Fruit fly (Drosophila melanogaster) whole organism, embryonic: Measurements from ENCODE around the gene CG5273.

Source experiments
- CG11093 ChIP-seq: fragments of 200-800 bp; sonication (Bioruptor generic); IDR thresholded peaks from 3 replicates; pipeline ENCODE4 v1.3.6; 2022; ENCODE audit warnings: missing biosample characterization, missing genetic modification characterization
- CG12299 ChIP-seq: fragments of 200-800 bp; sonication (Bioruptor generic); optimal IDR thresholded peaks from 2 replicates; lab custom pipeline; 2018; ENCODE audit warnings: missing biosample characterization, mild to moderate bottlenecking, missing genetic modification characterization
- CG13287 ChIP-seq: fragments of 200-800 bp; sonication (Bioruptor generic); IDR thresholded peaks from 2 replicates; pipeline ENCODE4 v1.3.6; 2022; ENCODE audit warnings: missing biosample characterization, missing genetic modification characterization; ENCODE audit not compliant: partially characterized antibody
- CG1792 ChIP-seq: fragments of 200-800 bp; sonication (Bioruptor generic); optimal IDR thresholded peaks from 2 replicates; lab custom pipeline; 2016; ENCODE audit warnings: missing biosample characterization, missing genetic modification characterization
- CG2120 ChIP-seq: fragments of 200-800 bp; sonication (Bioruptor generic); optimal IDR thresholded peaks from 3 replicates; lab custom pipeline; 2016; ENCODE audit warnings: missing biosample characterization, missing genetic modification characterization
- Dip2 ChIP-seq: fragments of 200-800 bp; sonication (Bioruptor generic); IDR thresholded peaks from 2 replicates; pipeline ENCODE4 v1.3.6; 2022; ENCODE audit warnings: missing biosample characterization, missing genetic modification characterization
- Dll ChIP-seq: fragments of 200-800 bp; sonication (Bioruptor generic); IDR thresholded peaks from 4 replicates; pipeline ENCODE4 v1.3.6; 2022; ENCODE audit warnings: missing biosample characterization, missing genetic modification characterization; ENCODE audit not compliant: partially characterized antibody
- chn ChIP-seq: fragments of 200-800 bp; sonication (Bioruptor generic); optimal IDR thresholded peaks from 2 replicates; lab custom pipeline; 2016; ENCODE audit warnings: missing biosample characterization, missing genetic modification characterization
- gcm ChIP-seq: fragments of 200-800 bp; sonication (Bioruptor generic); optimal IDR thresholded peaks from 2 replicates; lab custom pipeline; 2019; ENCODE audit warnings: missing biosample characterization, mild to moderate bottlenecking, missing genetic modification characterization, moderate library complexity
- row ChIP-seq: fragments of 200-800 bp; sonication (Bioruptor generic); IDR thresholded peaks from 3 replicates; pipeline ENCODE4 v1.3.6; 2022; ENCODE audit warnings: missing biosample characterization, missing genetic modification characterization
- usp ChIP-seq: fragments of >200 bp; optimal IDR thresholded peaks from 2 replicates; lab custom pipeline; 2017; ENCODE audit warnings: missing biosample characterization, missing genetic modification characterization

- TF ChIP-seq chn (GFP tag; lab: Kevin White, UChicago) (no peak), CG1792 (GFP tag; lab: Kevin White, UChicago) (no peak), Dip2 (GFP tag; lab: Robert Waterston, UW) (no peak), row (GFP tag; lab: Robert Waterston, UW) (no peak), CG2120 (GFP tag; lab: Kevin White, UChicago) (no peak), CG12299 (tag; lab: Kevin White, UChicago) (no peak), usp (GFP tag; lab: Kevin White, UChicago) (no peak), Dll (GFP tag; lab: Robert Waterston, UW) (no peak), gcm (GFP tag; lab: Kevin White, UChicago) (no peak), CG11093 (GFP tag; lab: Robert Waterston, UW) (no peak), CG13287 (no peak)
Measured at dm6 chrX:774160-774700, 14.8 kb downstream of the CG5273 start.
